Worm (Caenorhabditis elegans) whole organism, L3 larva: ENCODE measurements around the gene F02D10.6.

Experiments
- aly-2 ChIP-seq: fragments of 150-350 bp; optimal IDR thresholded peaks from 2 replicates; lab custom pipeline; 2014; ENCODE audit warnings: missing biosample characterization, missing genetic modification characterization
- egl-5 ChIP-seq: fragments of 150-350 bp; optimal IDR thresholded peaks from 2 replicates; lab custom pipeline; 2017; ENCODE audit warnings: missing biosample characterization, missing genetic modification reagents, missing genetic modification characterization, inconsistent platforms
- elt-2 ChIP-seq: sonication (generic microtip); optimal IDR thresholded peaks from 2 replicates; lab custom pipeline; 2016; ENCODE audit warnings: missing genetic modification reagents, mild to moderate bottlenecking, missing genetic modification characterization, missing compliant biosample characterization
- elt-3 ChIP-seq, 3 experiments: fragments of 150-350 bp in 1 of 3; sonication (generic microtip) in 2 of 3; optimal IDR thresholded peaks; 2 replicates in 2 of 3; 4 replicates in 1 of 3; lab custom pipeline; 2014 to 2017; ENCODE audit warnings: missing biosample characterization in 3 of 3, missing genetic modification characterization in 3 of 3
- eor-1 ChIP-seq, 2 experiments: fragments of 150-350 bp; optimal IDR thresholded peaks; 2 replicates each; lab custom pipeline; 2014 to 2018; ENCODE audit warnings: missing biosample characterization in 2 of 2, missing genetic modification characterization in 2 of 2
- fkh-10 ChIP-seq: sonication (generic microtip); optimal IDR thresholded peaks from 2 replicates; lab custom pipeline; 2017; ENCODE audit warnings: missing biosample characterization, missing genetic modification reagents, missing genetic modification characterization
- fos-1 ChIP-seq: fragments of 150-350 bp; optimal IDR thresholded peaks from 2 replicates; lab custom pipeline; 2014; ENCODE audit warnings: missing biosample characterization, missing genetic modification characterization
- hmg-11 ChIP-seq: sonication (generic microtip); optimal IDR thresholded peaks from 2 replicates; lab custom pipeline; 2016; ENCODE audit warnings: missing genetic modification characterization, missing compliant biosample characterization
- jun-1 ChIP-seq: fragments of 150-350 bp; optimal IDR thresholded peaks from 2 replicates; lab custom pipeline; 2014; ENCODE audit warnings: missing biosample characterization, missing genetic modification reagents, missing genetic modification characterization
- lin-15B ChIP-seq: fragments of 150-350 bp; optimal IDR thresholded peaks from 2 replicates; lab custom pipeline; 2014; ENCODE audit warnings: missing biosample characterization, missing genetic modification characterization
- mml-1 ChIP-seq: fragments of 150-350 bp; sonication (generic microtip); optimal IDR thresholded peaks from 3 replicates; lab custom pipeline; 2014; ENCODE audit warnings: missing biosample characterization, missing genetic modification characterization
- nfya-1 ChIP-seq: sonication (generic microtip); optimal IDR thresholded peaks from 2 replicates; lab custom pipeline; 2017; ENCODE audit warnings: missing genetic modification characterization, mild to moderate bottlenecking, missing compliant biosample characterization, antibody characterized with exemption, moderate library complexity; ENCODE audit not compliant: insufficient read depth
- nhr-237 ChIP-seq: fragments of 150-350 bp; optimal IDR thresholded peaks from 2 replicates; lab custom pipeline; 2014; ENCODE audit warnings: missing biosample characterization, missing genetic modification characterization
- nhr-25 ChIP-seq: sonication (generic microtip); optimal IDR thresholded peaks from 2 replicates; lab custom pipeline; 2017; ENCODE audit warnings: missing biosample characterization, missing genetic modification characterization
- nhr-28 ChIP-seq: fragments of 150-350 bp; optimal IDR thresholded peaks from 2 replicates; lab custom pipeline; 2014; ENCODE audit warnings: missing biosample characterization, missing genetic modification characterization
- nhr-43 ChIP-seq: sonication (generic microtip); optimal IDR thresholded peaks from 2 replicates; lab custom pipeline; 2016; ENCODE audit warnings: mild to moderate bottlenecking, missing genetic modification characterization, missing compliant biosample characterization; ENCODE audit not compliant: poor library complexity, severe bottlenecking
- nhr-76 ChIP-seq: fragments of 150-350 bp; sonication (generic microtip); optimal IDR thresholded peaks from 5 replicates; lab custom pipeline; 2014; ENCODE audit warnings: missing biosample characterization, missing genetic modification characterization
- pha-4 ChIP-seq: fragments of 150-350 bp; optimal IDR thresholded peaks from 2 replicates; lab custom pipeline; 2014; ENCODE audit warnings: missing biosample characterization, missing genetic modification reagents, missing genetic modification characterization
- pqm-1 ChIP-seq: fragments of 150-350 bp; optimal IDR thresholded peaks from 2 replicates; lab custom pipeline; 2017; ENCODE audit warnings: missing biosample characterization, missing genetic modification characterization, inconsistent platforms
- sea-2 ChIP-seq: fragments of 150-350 bp; sonication (generic microtip); optimal IDR thresholded peaks from 4 replicates; lab custom pipeline; 2014; ENCODE audit warnings: missing biosample characterization, missing genetic modification reagents, missing genetic modification characterization
- skn-1 ChIP-seq: fragments of 150-350 bp; optimal IDR thresholded peaks from 2 replicates; lab custom pipeline; 2014; ENCODE audit warnings: missing biosample characterization, missing genetic modification characterization
- snpc-4 ChIP-seq: fragments of 150-350 bp; optimal IDR thresholded peaks from 2 replicates; lab custom pipeline; 2014; ENCODE audit warnings: missing biosample characterization, missing genetic modification characterization
- zag-1 ChIP-seq: fragments of 150-350 bp; optimal IDR thresholded peaks from 2 replicates; lab custom pipeline; 2014; ENCODE audit warnings: missing biosample characterization, missing genetic modification characterization
- ztf-4 ChIP-seq: fragments of 150-350 bp; optimal IDR thresholded peaks from 2 replicates; lab custom pipeline; 2014; ENCODE audit warnings: missing biosample characterization, missing genetic modification characterization

The F02D10.6 gene

ce11 chrX:13412307-13412706, 39.2 kb downstream of the F02D10.6 start:
- TF ChIP-seq elt-2 (tag; lab: Kevin White, UChicago), result peak; percentile 70
- no peak for TF ChIP-seq sea-2 (GFP tag; lab: Kevin White, UChicago)

- TF ChIP-seq egl-5 (tag; lab: Kevin White, UChicago), result no peak
- no peak for TF ChIP-seq fos-1
- TF ChIP-seq ztf-4 (tag; lab: Kevin White, UChicago), result no peak
- no peak for TF ChIP-seq mml-1
- no peak for TF ChIP-seq zag-1 (tag; lab: Kevin White, UChicago)
- TF ChIP-seq nhr-76, result no peak
- no peak for TF ChIP-seq nfya-1
- peak; percentile 4 for TF ChIP-seq elt-2 (tag; lab: Kevin White, UChicago)
- TF ChIP-seq eor-1 (tag; optimal IDR thresholded peaks at IDR 0.05; lab: Kevin White, UChicago), result no peak
Observed at ce11 chrX:13411306-13411705, 40.2 kb downstream of the F02D10.6 start.

ce11 chrX:13409543-13409942, 41.9 kb downstream of the F02D10.6 start, which contains the start of the genes cyp-13B1 and C29F7.1:
TSS of gene cyp-13B1 (minus strand) at chrX:13409643.
TSS of gene C29F7.1 (plus strand) at chrX:13409936.
- TF ChIP-seq nhr-237, result no peak
- TF ChIP-seq elt-2 (tag; lab: Kevin White, UChicago), result peak; percentile 47
- TF ChIP-seq pqm-1 (tag; lab: Kevin White, UChicago), result peak; percentile 50
- TF ChIP-seq nhr-25 (tag; lab: Kevin White, UChicago), result no peak
- no peak for TF ChIP-seq aly-2 (tag; lab: Kevin White, UChicago)
- TF ChIP-seq elt-3 (tag; optimal IDR thresholded peaks at IDR 0.05; lab: Kevin White, UChicago), result no peak

- TF ChIP-seq sea-2 (GFP tag; lab: Kevin White, UChicago), result no peak
- TF ChIP-seq eor-1 (tag; optimal IDR thresholded peaks at IDR 0.05; lab: Kevin White, UChicago), result no peak
- no peak for TF ChIP-seq fos-1
Observed at ce11 chrX:13401783-13402182, 49.7 kb downstream of the F02D10.6 start, which contains the start of gene F02C12.1. TSS of gene F02C12.1 (plus strand) at chrX:13402083.

- TF ChIP-seq ztf-4 (tag; lab: Kevin White, UChicago) (no peak), snpc-4 (tag; lab: Kevin White, UChicago) (no peak), jun-1 (tag; lab: Kevin White, UChicago) (no peak), pha-4 (tag; lab: Kevin White, UChicago) (peak; percentile 90), aly-2 (tag; lab: Kevin White, UChicago) (no peak), skn-1 (tag; lab: Kevin White, UChicago) (no peak), elt-2 (tag; lab: Kevin White, UChicago) (peak; percentile 43), nhr-43 (tag; lab: Kevin White, UChicago) (no peak), nfya-1 (peak; percentile 3), nhr-28 (tag; lab: Kevin White, UChicago) (no peak), lin-15B (tag; lab: Kevin White, UChicago) (no peak), hmg-11 (no peak), pqm-1 (tag; lab: Kevin White, UChicago) (peak; percentile 62), fkh-10 (no peak)
Observed at ce11 chrX:13401311-13401710, 50.2 kb downstream of the F02D10.6 start.
